Fruit fly (Drosophila melanogaster): Measurements from ENCODE around the gene GstD8.
A peak's percentile ranks its signal among the peaks of the same experiment; 100 is the strongest.

DNA sequence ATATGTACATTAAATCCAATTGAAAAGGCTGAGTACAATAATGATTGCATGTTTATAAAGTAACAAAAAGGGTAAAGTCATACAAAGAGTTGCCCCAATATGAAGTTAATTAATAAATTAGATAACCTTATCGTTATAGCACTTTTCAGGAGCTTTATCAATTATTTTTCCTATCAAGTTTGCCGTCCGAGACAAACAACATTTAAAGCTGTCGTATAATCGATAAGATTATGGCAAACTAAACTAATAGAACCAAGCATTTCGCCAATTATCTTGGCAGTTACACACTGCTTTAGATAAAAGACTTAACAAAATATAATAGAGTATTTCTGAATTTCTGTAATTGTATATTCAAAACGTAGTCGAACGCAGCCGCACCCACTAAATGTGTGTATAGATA lies 25.3 kb downstream of the GstD8 start:
- no peak for TF ChIP-seq CG12768 (GFP tag; optimal IDR thresholded peaks at IDR 0.05)
- TF ChIP-seq kay (GFP tag; ENCODE audit: borderline replicate concordance): peak; percentile 77
- no peak for TF ChIP-seq Mnt (GFP tag; optimal IDR thresholded peaks at IDR 0.05)
- no peak for TF ChIP-seq CG1620 (GFP tag; optimal IDR thresholded peaks at IDR 0.05)
- TF ChIP-seq CG7101 (tag; optimal IDR thresholded peaks at IDR 0.05): no peak
- no peak for TF ChIP-seq pad (GFP tag; optimal IDR thresholded peaks at IDR 0.05)
- TF ChIP-seq CG5204 (GFP tag; optimal IDR thresholded peaks at IDR 0.05): no peak
- TF ChIP-seq tj (GFP tag; optimal IDR thresholded peaks at IDR 0.05): no peak
- TF ChIP-seq CG11617 (GFP tag; optimal IDR thresholded peaks at IDR 0.05): no peak
- TF ChIP-seq CG14711 (tag; optimal IDR thresholded peaks at IDR 0.05): no peak
